Worm (Caenorhabditis elegans) whole organism, late embryonic: Measurements from ENCODE around the gene agt-2.
A peak's percentile ranks its signal among the peaks of the same experiment; 100 is the strongest.

Experiments used
- ceh-6 ChIP-seq: fragments of 200-800 bp; sonication (Bioruptor generic); optimal IDR thresholded peaks from 2 replicates; lab custom pipeline; 2018; ENCODE audit warnings: mild to moderate bottlenecking, missing genetic modification characterization, missing compliant biosample characterization
- elt-2 ChIP-seq: sonication (generic microtip); optimal IDR thresholded peaks from 2 replicates; lab custom pipeline; 2016; ENCODE audit warnings: missing genetic modification reagents, missing genetic modification characterization, missing compliant biosample characterization
- fkh-10 ChIP-seq: fragments of 150-350 bp; optimal IDR thresholded peaks from 2 replicates; lab custom pipeline; 2014; ENCODE audit warnings: missing biosample characterization, missing genetic modification reagents, missing genetic modification characterization
- hlh-13 ChIP-seq: fragments of 200-800 bp; sonication (Bioruptor generic); optimal IDR thresholded peaks from 2 replicates; lab custom pipeline; 2018; ENCODE audit warnings: mild to moderate bottlenecking, missing genetic modification characterization, missing compliant biosample characterization
- lin-11 ChIP-seq: fragments of 200-800 bp; sonication (Bioruptor generic); optimal IDR thresholded peaks from 2 replicates; lab custom pipeline; 2018; ENCODE audit warnings: mild to moderate bottlenecking, missing genetic modification characterization, missing compliant biosample characterization
- npax-4 ChIP-seq: sonication (generic microtip); optimal IDR thresholded peaks from 2 replicates; lab custom pipeline; 2016; ENCODE audit warnings: missing genetic modification characterization, missing compliant biosample characterization
- pax-1 ChIP-seq: fragments of 150-350 bp; optimal IDR thresholded peaks from 2 replicates; lab custom pipeline; 2014; ENCODE audit warnings: missing biosample characterization, missing genetic modification characterization
- pha-4 ChIP-seq: fragments of 150-350 bp; optimal IDR thresholded peaks from 2 replicates; lab custom pipeline; 2018; ENCODE audit warnings: missing biosample characterization, missing genetic modification reagents, missing genetic modification characterization

- TF ChIP-seq elt-2 (tag; lab: Kevin White, UChicago) (peak; percentile 8), hlh-13 (no peak), ceh-6 (GFP tag; lab: Kevin White, UChicago) (no peak), npax-4 (tag; lab: Kevin White, UChicago) (no peak), pax-1 (tag; lab: Kevin White, UChicago) (no peak), lin-11 (tag; lab: Kevin White, UChicago) (no peak), pha-4 (no peak), fkh-10 (GFP tag; lab: Kevin White, UChicago) (no peak)
Measured at ce11 chrII:5332345-5333124, 41.1 kb downstream of the agt-2 start.
